Fruit fly (Drosophila melanogaster) whole organism, embryonic: ENCODE results near the gene rdog.
A peak's percentile ranks its signal among the peaks of the same experiment; 100 is the strongest.

ENCODE experiments used
- CG10366 ChIP-seq: fragments of 200-800 bp; sonication (Bioruptor generic); IDR thresholded peaks from 2 replicates; pipeline ENCODE4 v1.3.6; 2022; ENCODE audit warnings: missing biosample characterization, missing genetic modification characterization
- CG10565 ChIP-seq: fragments of 200-800 bp; sonication (Bioruptor generic); optimal IDR thresholded peaks from 3 replicates; lab custom pipeline; 2016; ENCODE audit warnings: missing biosample characterization, mild to moderate bottlenecking, missing genetic modification characterization
- CG12236 ChIP-seq: fragments of 200-800 bp; sonication (Bioruptor generic); optimal IDR thresholded peaks from 2 replicates; lab custom pipeline; 2016; ENCODE audit warnings: missing biosample characterization, missing genetic modification characterization
- CG12299 ChIP-seq: fragments of 200-800 bp; sonication (Bioruptor generic); optimal IDR thresholded peaks from 2 replicates; lab custom pipeline; 2018; ENCODE audit warnings: missing biosample characterization, mild to moderate bottlenecking, missing genetic modification characterization
- CG12769 ChIP-seq: fragments of 200-800 bp; sonication (Bioruptor generic); optimal IDR thresholded peaks from 2 replicates; lab custom pipeline; 2019; ENCODE audit warnings: missing biosample characterization, mild to moderate bottlenecking, missing genetic modification characterization, moderate library complexity
- CG12942 ChIP-seq: fragments of 200-800 bp; sonication (Bioruptor generic); optimal IDR thresholded peaks from 3 replicates; lab custom pipeline; 2016; ENCODE audit warnings: missing biosample characterization, missing genetic modification characterization
- CG13123 ChIP-seq: fragments of 200-800 bp; sonication (Bioruptor generic); optimal IDR thresholded peaks from 2 replicates; lab custom pipeline; 2016; ENCODE audit warnings: missing biosample characterization, missing genetic modification characterization
- CG13894 ChIP-seq: fragments of 200-800 bp; sonication (Bioruptor generic); optimal IDR thresholded peaks from 3 replicates; lab custom pipeline; 2018; ENCODE audit warnings: missing biosample characterization, mild to moderate bottlenecking, missing genetic modification characterization, moderate library complexity
- CG14014 ChIP-seq: fragments of 200-800 bp; sonication (Bioruptor generic); IDR thresholded peaks from 2 replicates; pipeline ENCODE4 v1.3.6; 2022; ENCODE audit warnings: missing biosample characterization, missing genetic modification characterization
- CG17612 ChIP-seq: fragments of 200-800 bp; sonication (Bioruptor generic); IDR thresholded peaks from 2 replicates; pipeline ENCODE4 v1.3.6; 2022; ENCODE audit warnings: missing biosample characterization, missing genetic modification characterization
- CG32767 ChIP-seq: fragments of 200-800 bp; sonication (Bioruptor generic); IDR thresholded peaks from 2 replicates; pipeline ENCODE4 v1.3.6; 2022; ENCODE audit warnings: missing biosample characterization, missing genetic modification characterization
- CG34422 ChIP-seq: fragments of 200-800 bp; sonication (Bioruptor generic); IDR thresholded peaks from 3 replicates; pipeline ENCODE4 v1.3.6; 2022; ENCODE audit warnings: missing biosample characterization, missing genetic modification characterization
- CG4730 ChIP-seq: fragments of 200-800 bp; sonication (Bioruptor generic); IDR thresholded peaks from 2 replicates; pipeline ENCODE4 v1.3.6; 2022; ENCODE audit warnings: missing biosample characterization, missing genetic modification characterization
- CG5245 ChIP-seq: fragments of 200-800 bp; sonication (Bioruptor generic); optimal IDR thresholded peaks from 3 replicates; lab custom pipeline; 2016; ENCODE audit warnings: missing biosample characterization, missing genetic modification characterization
- CG6272 ChIP-seq: fragments of 200-800 bp; sonication (Bioruptor generic); IDR thresholded peaks from 2 replicates; pipeline ENCODE4 v1.3.6; 2022; ENCODE audit warnings: missing biosample characterization, missing genetic modification characterization
- CG6689 ChIP-seq: fragments of 200-800 bp; sonication (Bioruptor generic); IDR thresholded peaks from 2 replicates; pipeline ENCODE4 v1.3.6; 2022; ENCODE audit warnings: missing biosample characterization, missing genetic modification characterization
- CG7271 ChIP-seq: fragments of 200-800 bp; sonication (Bioruptor generic); optimal IDR thresholded peaks from 2 replicates; lab custom pipeline; 2018; ENCODE audit warnings: missing biosample characterization, mild to moderate bottlenecking, missing genetic modification characterization, moderate library complexity
- CG9797 ChIP-seq: fragments of 200-800 bp; sonication (Bioruptor generic); optimal IDR thresholded peaks from 3 replicates; lab custom pipeline; 2018; ENCODE audit warnings: missing biosample characterization, mild to moderate bottlenecking, missing genetic modification characterization
- CG9876 ChIP-seq: fragments of 200-800 bp; sonication (Bioruptor generic); optimal IDR thresholded peaks from 2 replicates; lab custom pipeline; 2016; ENCODE audit warnings: missing biosample characterization, missing genetic modification characterization
- E2f2 ChIP-seq: fragments of 200-800 bp; sonication (Bioruptor generic); IDR thresholded peaks from 2 replicates; pipeline ENCODE4 v1.3.6; 2022; ENCODE audit warnings: missing biosample characterization, missing genetic modification characterization
- Elba2 ChIP-seq: fragments of 200-800 bp; sonication (Bioruptor generic); optimal IDR thresholded peaks from 3 replicates; lab custom pipeline; 2016; ENCODE audit warnings: missing biosample characterization, missing genetic modification characterization
- H15 ChIP-seq: fragments of 200-800 bp; sonication (Bioruptor generic); IDR thresholded peaks from 3 replicates; pipeline ENCODE4 v1.3.6; 2022; ENCODE audit warnings: missing biosample characterization, missing genetic modification characterization
- HLHmδ ChIP-seq: fragments of 200-800 bp; sonication (Bioruptor generic); optimal IDR thresholded peaks from 2 replicates; lab custom pipeline; 2018; ENCODE audit warnings: missing biosample characterization, mild to moderate bottlenecking, missing genetic modification characterization, moderate library complexity
- Hey ChIP-seq: fragments of 200-800 bp; sonication (Bioruptor generic); optimal IDR thresholded peaks from 3 replicates; lab custom pipeline; 2018; ENCODE audit warnings: missing biosample characterization, mild to moderate bottlenecking, missing genetic modification characterization
- Jarid2 ChIP-seq: fragments of 200-800 bp; sonication (Bioruptor generic); optimal IDR thresholded peaks from 3 replicates; lab custom pipeline; 2017; ENCODE audit warnings: mild to moderate bottlenecking, missing biosample characterization, missing genetic modification reagents, missing genetic modification characterization
- Max ChIP-seq: fragments of 200-800 bp; sonication (Bioruptor generic); optimal IDR thresholded peaks from 2 replicates; lab custom pipeline; 2016; ENCODE audit warnings: missing biosample characterization, mild to moderate bottlenecking, missing genetic modification characterization
- Sry-δ ChIP-seq: fragments of 200-800 bp; sonication (Bioruptor generic); optimal IDR thresholded peaks from 2 replicates; lab custom pipeline; 2016; ENCODE audit warnings: missing biosample characterization, missing genetic modification characterization
- Xbp1 ChIP-seq: fragments of 200-800 bp; sonication (Bioruptor generic); optimal IDR thresholded peaks from 3 replicates; lab custom pipeline; 2016; ENCODE audit warnings: missing biosample characterization, mild to moderate bottlenecking, missing genetic modification characterization
- ab ChIP-seq: fragments of 200-800 bp; sonication (Bioruptor generic); optimal IDR thresholded peaks from 2 replicates; lab custom pipeline; 2016; ENCODE audit warnings: missing biosample characterization, missing genetic modification characterization
- ase ChIP-seq: fragments of 200-800 bp; sonication (Bioruptor generic); IDR thresholded peaks from 3 replicates; pipeline ENCODE4 v1.3.6; 2022; ENCODE audit warnings: missing biosample characterization, missing genetic modification characterization
- bbx ChIP-seq: fragments of 200-800 bp; sonication (Bioruptor generic); IDR thresholded peaks from 2 replicates; pipeline ENCODE4 v1.3.6; 2022; ENCODE audit warnings: missing biosample characterization, missing genetic modification characterization; ENCODE audit not compliant: partially characterized antibody
- cas ChIP-seq: fragments of 200-800 bp; sonication (Bioruptor generic); IDR thresholded peaks from 2 replicates; pipeline ENCODE4 v1.3.6; 2022; ENCODE audit warnings: missing biosample characterization, missing genetic modification characterization
- chif ChIP-seq, 2 experiments: fragments of 200-800 bp; sonication (Bioruptor generic); optimal IDR thresholded peaks; 3 replicates each; lab custom pipeline; 2016; ENCODE audit warnings: missing biosample characterization in 2 of 2, missing genetic modification characterization in 2 of 2
- crc ChIP-seq: fragments of 200-800 bp; sonication (Bioruptor generic); optimal IDR thresholded peaks from 2 replicates; lab custom pipeline; 2016; ENCODE audit warnings: missing biosample characterization, missing genetic modification characterization
- crp ChIP-seq, 2 experiments: fragments of 200-800 bp; sonication (Bioruptor generic); optimal IDR thresholded peaks; 2 replicates in 1 of 2; 3 replicates in 1 of 2; lab custom pipeline; 2017; ENCODE audit warnings: missing biosample characterization in 2 of 2, missing genetic modification characterization in 2 of 2, mild to moderate bottlenecking in 1 of 2, moderate library complexity in 1 of 2
- dimm ChIP-seq: fragments of 200-800 bp; sonication (Bioruptor generic); IDR thresholded peaks from 2 replicates; pipeline ENCODE4 v1.3.6; 2022; ENCODE audit warnings: missing biosample characterization, missing genetic modification characterization
- en ChIP-seq: fragments of 200-800 bp; sonication (Bioruptor generic); optimal IDR thresholded peaks from 2 replicates; lab custom pipeline; 2016; ENCODE audit warnings: missing biosample characterization, missing genetic modification characterization
- esg ChIP-seq: fragments of 200-800 bp; sonication (Bioruptor generic); conservative IDR thresholded peaks from 2 replicates; pipeline ENCODE4 v1.3.6; 2022; ENCODE audit warnings: missing biosample characterization, missing genetic modification characterization
- ken ChIP-seq: fragments of 200-800 bp; sonication (Bioruptor generic); IDR thresholded peaks from 3 replicates; pipeline ENCODE4 v1.3.6; 2022; ENCODE audit warnings: missing biosample characterization, missing genetic modification characterization
- knrl ChIP-seq: fragments of 200-800 bp; sonication (Bioruptor generic); IDR thresholded peaks from 3 replicates; pipeline ENCODE4 v1.3.6; 2022; ENCODE audit warnings: missing biosample characterization, missing genetic modification characterization; ENCODE audit not compliant: partially characterized antibody
- pho ChIP-seq: fragments of 200-800 bp; sonication (Bioruptor generic); optimal IDR thresholded peaks from 2 replicates; lab custom pipeline; 2016; ENCODE audit warnings: missing biosample characterization, missing genetic modification characterization
- pita ChIP-seq: fragments of 200-800 bp; sonication (Bioruptor generic); optimal IDR thresholded peaks from 2 replicates; lab custom pipeline; 2017; ENCODE audit warnings: missing biosample characterization, mild to moderate bottlenecking, missing genetic modification characterization
- run ChIP-seq: fragments of 200-800 bp; sonication (Bioruptor generic); optimal IDR thresholded peaks from 3 replicates; lab custom pipeline; 2018; ENCODE audit warnings: missing biosample characterization, mild to moderate bottlenecking, missing genetic modification characterization
- sna ChIP-seq: fragments of 200-800 bp; sonication (Bioruptor generic); IDR thresholded peaks from 2 replicates; pipeline ENCODE4 v1.3.6; 2022; ENCODE audit warnings: missing biosample characterization, missing genetic modification characterization; ENCODE audit not compliant: partially characterized antibody
- tio ChIP-seq: fragments of 200-800 bp; sonication (Bioruptor generic); optimal IDR thresholded peaks from 2 replicates; lab custom pipeline; 2017; ENCODE audit warnings: missing biosample characterization, missing genetic modification characterization, inconsistent platforms
- tll ChIP-seq, 2 experiments: fragments of 200-800 bp in 1 of 2; fragments of >200 bp in 1 of 2; sonication (Bioruptor generic) in 1 of 2; optimal IDR thresholded peaks; 2 replicates each; lab custom pipeline; 2017 to 2019; ENCODE audit warnings: missing biosample characterization in 2 of 2, missing genetic modification characterization in 2 of 2, mild to moderate bottlenecking in 1 of 2, moderate library complexity in 1 of 2
- tna ChIP-seq: fragments of 200-800 bp; sonication (Bioruptor generic); IDR thresholded peaks from 2 replicates; pipeline ENCODE4 v1.3.6; 2022; ENCODE audit warnings: missing biosample characterization, missing genetic modification characterization; ENCODE audit not compliant: partially characterized antibody
- vnd ChIP-seq: fragments of 200-800 bp; sonication (Bioruptor generic); IDR thresholded peaks from 3 replicates; pipeline ENCODE4 v1.3.6; 2022; ENCODE audit warnings: missing biosample characterization, missing genetic modification characterization; ENCODE audit not compliant: partially characterized antibody
- wdn ChIP-seq: fragments of 200-800 bp; sonication (Bioruptor generic); IDR thresholded peaks from 2 replicates; pipeline ENCODE4 v1.3.6; 2022; ENCODE audit warnings: missing biosample characterization, missing genetic modification characterization
- wek ChIP-seq: fragments of 200-800 bp; sonication (Bioruptor generic); optimal IDR thresholded peaks from 3 replicates; lab custom pipeline; 2018; ENCODE audit warnings: missing biosample characterization, mild to moderate bottlenecking, missing genetic modification characterization, moderate library complexity
- yki ChIP-seq: fragments of >200 bp; optimal IDR thresholded peaks from 3 replicates; lab custom pipeline; 2018
- z ChIP-seq: fragments of 200-800 bp; sonication (Bioruptor generic); IDR thresholded peaks from 3 replicates; pipeline ENCODE4 v1.3.6; 2022; ENCODE audit warnings: missing biosample characterization, missing genetic modification characterization

The rdog gene

DNA sequence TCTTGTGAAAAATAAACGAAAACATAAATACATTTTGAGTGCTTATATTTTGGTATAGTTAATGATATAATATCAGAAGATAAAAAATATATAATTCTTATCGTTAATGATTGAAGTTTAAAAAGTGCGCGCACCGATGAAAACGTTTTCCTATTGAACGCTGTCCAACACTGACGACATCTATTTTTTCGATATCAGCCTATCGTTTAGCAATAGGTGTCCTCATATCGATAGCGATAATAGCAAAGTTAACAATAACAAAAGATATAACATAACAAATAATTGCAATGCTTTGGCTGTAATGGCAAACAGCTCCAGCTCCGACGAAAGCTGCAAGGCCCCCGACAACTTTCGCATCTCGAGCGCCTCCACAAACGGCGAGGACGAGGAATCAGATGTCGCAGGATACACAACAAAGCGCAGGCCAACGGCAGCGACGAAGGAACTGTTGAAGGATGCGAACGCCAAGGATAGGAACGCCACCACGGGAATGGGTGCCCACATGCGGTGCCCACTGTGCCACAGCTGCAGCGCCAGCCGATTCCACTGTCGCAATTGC, 41.7 kb upstream of the rdog start, which contains the start of gene Atg14 (continued):
- TF ChIP-seq pho (GFP tag; lab: Kevin White, UChicago) (no peak), CG12236 (GFP tag; lab: Kevin White, UChicago) (no peak), yki (lab: Kevin White, UChicago) (no peak), run (tag; lab: Kevin White, UChicago) (no peak), CG6272 (GFP tag; lab: Robert Waterston, UW) (no peak), ab (GFP tag; lab: Kevin White, UChicago) (no peak), CG13123 (no peak), CG12769 (tag; lab: Kevin White, UChicago) (no peak), Jarid2 (GFP tag; lab: Kevin White, UChicago) (no peak), Hey (no peak), HLHmδ (GFP tag; lab: Kevin White, UChicago) (no peak), pita (GFP tag; lab: Kevin White, UChicago) (no peak), CG12299 (tag; lab: Kevin White, UChicago) (no peak), crc (GFP tag; lab: Kevin White, UChicago) (no peak), Elba2 (GFP tag; lab: Kevin White, UChicago) (no peak), Sry-δ (GFP tag; lab: Kevin White, UChicago) (peak; percentile 59), dimm (GFP tag; lab: Robert Waterston, UW) (no peak), Max (GFP tag; lab: Kevin White, UChicago) (no peak), E2f2 (GFP tag; lab: Robert Waterston, UW) (peak; percentile 98), Xbp1 (GFP tag; lab: Kevin White, UChicago) (peak; percentile 15), ken (GFP tag; lab: Robert Waterston, UW) (no peak), CG10366 (GFP tag; lab: Robert Waterston, UW) (no peak), CG5245 (GFP tag; lab: Kevin White, UChicago) (no peak), CG10565 (GFP tag; lab: Kevin White, UChicago) (no peak), ase (GFP tag; lab: Robert Waterston, UW) (no peak), CG34422 (GFP tag; lab: Robert Waterston, UW) (no peak; the same call in 2 of the 3 replicates), wdn (GFP tag; lab: Robert Waterston, UW) (no peak), tll (GFP tag; optimal IDR thresholded peaks at IDR 0.05; lab: Kevin White, UChicago) (no peak), crp (GFP tag; optimal IDR thresholded peaks at IDR 0.05; lab: Kevin White, UChicago) (no peak), bbx (GFP tag; lab: Robert Waterston, UW) (peak; percentile 98), H15 (no peak), chif (GFP tag; optimal IDR thresholded peaks at IDR 0.05; lab: Kevin White, UChicago) (no peak), CG13894 (tag; lab: Kevin White, UChicago) (no peak), tna (GFP tag; lab: Robert Waterston, UW) (peak; percentile 98), vnd (GFP tag; lab: Robert Waterston, UW) (peak; percentile 92), CG7271 (no peak), esg (GFP tag; lab: Robert Waterston, UW) (no peak), cas (GFP tag; lab: Robert Waterston, UW) (no peak), z (GFP tag; lab: Robert Waterston, UW) (no peak), sna (GFP tag; lab: Robert Waterston, UW) (peak; percentile 97), tio (no peak), CG32767 (GFP tag; lab: Robert Waterston, UW) (no peak), wek (GFP tag; lab: Kevin White, UChicago) (no peak), CG9876 (GFP tag; lab: Kevin White, UChicago) (no peak), CG17612 (GFP tag; lab: Robert Waterston, UW) (no peak), CG4730 (GFP tag; lab: Robert Waterston, UW) (no peak), CG9797 (GFP tag; lab: Kevin White, UChicago) (no peak), knrl (GFP tag; lab: Robert Waterston, UW) (peak; percentile 81), CG6689 (GFP tag; lab: Robert Waterston, UW) (no peak), en (GFP tag; lab: Kevin White, UChicago) (no peak), CG14014 (GFP tag; lab: Robert Waterston, UW) (no peak), CG12942 (GFP tag; lab: Kevin White, UChicago) (no peak)
